Fruit fly (Drosophila melanogaster): ENCODE data around the gene Vps13D.

Gene Vps13D

DNA sequence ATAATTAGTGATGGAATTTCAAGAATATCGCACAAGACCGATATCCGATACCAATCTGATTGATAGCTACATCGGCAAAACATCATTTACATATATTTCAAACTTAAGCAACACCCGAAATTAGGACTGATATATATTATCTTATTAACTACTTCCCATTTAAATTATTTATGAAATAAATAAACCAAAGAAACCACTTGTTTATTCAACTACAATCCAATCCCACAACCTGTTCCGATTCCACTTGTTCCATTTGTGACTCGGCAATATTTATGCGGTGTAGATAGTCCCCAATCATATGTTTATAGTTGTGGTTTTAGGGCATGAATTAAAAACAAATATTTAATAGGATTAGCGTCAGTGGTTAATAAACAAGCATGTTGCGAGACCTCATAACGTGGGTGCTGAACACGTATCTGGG is at the start of gene Vps13D, which contains the start of gene CG10973:
Vps13D (plus strand) TSS at position 281 of the 421 bp plus-strand sequence.
CG10973 (minus strand) TSS at position 6 of the 421 bp plus-strand sequence.
- TF ChIP-seq Mnt (GFP tag; optimal IDR thresholded peaks at IDR 0.05): peak; percentile 58
- peak; percentile 97 for TF ChIP-seq kay (GFP tag; ENCODE audit: borderline replicate concordance)
- TF ChIP-seq cic (GFP tag; optimal IDR thresholded peaks at IDR 0.05): peak; percentile 30
- no peak for TF ChIP-seq ovo (GFP tag; optimal IDR thresholded peaks at IDR 0.05)
- TF ChIP-seq cnc (optimal IDR thresholded peaks at IDR 0.05): peak; percentile 64 to 90
- no peak for TF ChIP-seq CG12768 (GFP tag; optimal IDR thresholded peaks at IDR 0.05)
- peak; percentile 58 for TF ChIP-seq CG11617 (GFP tag; optimal IDR thresholded peaks at IDR 0.05)
- TF ChIP-seq bab1 (GFP tag; optimal IDR thresholded peaks at IDR 0.05): peak; percentile 90
- no peak for TF ChIP-seq CG33017 (tag; optimal IDR thresholded peaks at IDR 0.05)
- peak; percentile 41 for TF ChIP-seq CG1620 (GFP tag; optimal IDR thresholded peaks at IDR 0.05)
- TF ChIP-seq Crg-1 (GFP tag; optimal IDR thresholded peaks at IDR 0.05): peak; percentile 11
- TF ChIP-seq tj (GFP tag; optimal IDR thresholded peaks at IDR 0.05): no peak
- TF ChIP-seq Clk (GFP tag; optimal IDR thresholded peaks at IDR 0.05): peak; percentile 2
- no peak for TF ChIP-seq CG14711 (tag; optimal IDR thresholded peaks at IDR 0.05)

DNA sequence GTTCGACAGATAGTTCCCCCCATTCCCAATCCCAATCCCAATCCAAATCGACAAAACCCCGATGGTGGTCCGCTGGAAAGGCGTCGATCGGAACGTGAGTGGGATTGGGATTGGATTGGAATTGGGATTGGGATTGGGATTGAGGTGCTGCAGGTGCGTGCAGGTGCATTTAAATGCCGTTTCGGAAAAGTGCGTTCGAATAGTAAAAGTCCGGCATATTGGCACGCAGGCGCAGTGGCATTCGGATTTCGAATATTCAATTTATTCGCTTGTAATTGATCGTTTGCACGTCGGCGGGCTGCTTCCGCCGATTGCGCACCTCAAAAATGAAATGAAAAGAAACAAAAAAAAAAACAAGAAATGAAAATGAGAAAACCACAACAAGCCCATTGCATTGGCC is 49.5 kb upstream of the Vps13D start:
- no peak for TF ChIP-seq CG7101 (tag; optimal IDR thresholded peaks at IDR 0.05)
- no peak for TF ChIP-seq CG7045 (GFP tag; optimal IDR thresholded peaks at IDR 0.05)
- TF ChIP-seq cic (GFP tag; optimal IDR thresholded peaks at IDR 0.05): no peak
- no peak for TF ChIP-seq Mnt (GFP tag; optimal IDR thresholded peaks at IDR 0.05)
- no peak for TF ChIP-seq cnc (optimal IDR thresholded peaks at IDR 0.05)
- TF ChIP-seq tj (GFP tag; optimal IDR thresholded peaks at IDR 0.05): no peak
- no peak for TF ChIP-seq CG5204 (GFP tag; optimal IDR thresholded peaks at IDR 0.05)
- TF ChIP-seq toe (GFP tag; optimal IDR thresholded peaks at IDR 0.05): no peak
- no peak for TF ChIP-seq pad (GFP tag; optimal IDR thresholded peaks at IDR 0.05)
- no peak for TF ChIP-seq kay (GFP tag; ENCODE audit: borderline replicate concordance)
- no peak for TF ChIP-seq Hr96 (GFP tag; optimal IDR thresholded peaks at IDR 0.05)

DNA sequence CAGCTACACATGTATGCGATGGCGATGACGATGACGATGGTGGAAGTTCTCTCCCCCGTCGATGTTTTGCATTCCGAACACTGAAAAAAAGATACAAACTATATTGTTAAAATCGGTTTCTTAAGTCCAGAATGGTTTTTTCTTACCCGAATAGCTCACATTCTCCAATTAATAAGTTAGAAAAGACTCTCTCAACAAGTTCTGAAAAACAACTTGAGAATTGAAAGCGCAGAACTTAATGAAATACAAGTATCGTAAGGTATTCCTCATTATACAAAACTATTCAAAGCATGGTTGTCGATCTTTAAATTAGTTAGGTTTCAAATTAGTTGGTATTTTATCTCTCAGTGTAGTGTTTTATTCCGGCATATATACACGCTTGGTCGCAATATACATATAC is 48.4 kb upstream of the Vps13D start:
- TF ChIP-seq Hr96 (GFP tag; optimal IDR thresholded peaks at IDR 0.05) (no peak), CG12768 (GFP tag; optimal IDR thresholded peaks at IDR 0.05) (no peak), CG1620 (GFP tag; optimal IDR thresholded peaks at IDR 0.05) (no peak), CG5204 (GFP tag; optimal IDR thresholded peaks at IDR 0.05) (no peak), Crg-1 (GFP tag; optimal IDR thresholded peaks at IDR 0.05) (no peak), bab1 (GFP tag; optimal IDR thresholded peaks at IDR 0.05) (no peak), CG7045 (GFP tag; optimal IDR thresholded peaks at IDR 0.05) (no peak), cic (GFP tag; optimal IDR thresholded peaks at IDR 0.05) (no peak), toe (GFP tag; optimal IDR thresholded peaks at IDR 0.05) (no peak), CG11617 (GFP tag; optimal IDR thresholded peaks at IDR 0.05) (no peak), Mnt (GFP tag; optimal IDR thresholded peaks at IDR 0.05) (no peak), Clk (GFP tag; optimal IDR thresholded peaks at IDR 0.05) (no peak), CG7101 (tag; optimal IDR thresholded peaks at IDR 0.05) (no peak), kay (GFP tag; ENCODE audit: borderline replicate concordance) (no peak)

DNA sequence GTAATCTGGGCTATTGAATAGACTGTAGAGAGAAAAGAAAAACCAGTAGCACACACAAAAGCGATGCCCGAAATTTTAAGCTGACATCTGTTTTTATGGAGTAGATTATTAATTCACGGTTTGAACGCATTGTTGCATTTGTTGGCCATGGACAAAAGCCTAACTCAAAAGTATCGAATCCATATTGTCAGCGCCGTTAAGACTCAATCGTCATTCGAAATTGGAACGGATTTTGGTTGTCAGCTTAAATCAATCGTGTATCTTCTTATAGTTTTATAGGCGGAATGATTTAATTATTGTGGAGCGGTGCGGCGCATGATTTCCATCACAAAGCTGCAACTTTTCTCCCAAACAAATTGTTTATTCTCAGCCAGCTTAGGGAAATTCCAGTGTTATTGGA is 43.4 kb upstream of the Vps13D start:
- no peak for TF ChIP-seq CG7101 (tag; optimal IDR thresholded peaks at IDR 0.05)

DNA sequence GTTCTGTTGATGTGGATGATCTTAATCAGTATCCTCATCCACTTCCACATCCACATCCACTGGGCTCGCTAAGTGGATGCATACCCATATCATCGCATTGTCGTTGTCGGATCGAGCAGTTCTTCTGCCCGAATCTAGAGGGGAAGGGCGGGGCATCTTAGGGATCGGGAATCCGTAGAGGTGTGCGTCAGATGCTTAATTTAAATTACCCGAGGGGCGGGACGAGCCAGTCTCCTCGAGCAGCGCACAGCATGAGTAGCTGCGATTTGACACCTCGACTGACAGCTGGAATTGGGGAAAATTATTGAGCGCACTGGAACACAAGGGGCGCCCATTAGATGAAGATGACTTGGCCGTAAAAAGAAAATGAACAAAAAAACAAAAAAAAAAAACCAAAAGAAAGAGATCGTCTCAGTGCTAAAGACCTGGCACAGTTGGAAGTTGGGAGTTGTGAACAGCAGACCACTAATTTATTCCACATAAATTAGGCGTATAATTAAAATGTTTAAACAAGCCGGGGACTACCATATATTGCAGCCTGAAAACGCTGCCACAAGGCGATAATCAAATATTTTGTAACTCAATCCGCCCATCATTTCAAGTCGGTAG is 40.2 kb upstream of the Vps13D start:
- no peak for TF ChIP-seq Crg-1 (GFP tag; optimal IDR thresholded peaks at IDR 0.05)
- no peak for TF ChIP-seq Hr96 (GFP tag; optimal IDR thresholded peaks at IDR 0.05)
- TF ChIP-seq CG33017 (tag; optimal IDR thresholded peaks at IDR 0.05): no peak
- TF ChIP-seq CG7045 (GFP tag; optimal IDR thresholded peaks at IDR 0.05): no peak
- no peak for TF ChIP-seq ovo (GFP tag; optimal IDR thresholded peaks at IDR 0.05)
- TF ChIP-seq cnc (optimal IDR thresholded peaks at IDR 0.05): no peak
- no peak for TF ChIP-seq Mnt (GFP tag; optimal IDR thresholded peaks at IDR 0.05)
- no peak for TF ChIP-seq bab1 (GFP tag; optimal IDR thresholded peaks at IDR 0.05)
- no peak for TF ChIP-seq Clk (GFP tag; optimal IDR thresholded peaks at IDR 0.05)
- no peak for TF ChIP-seq CG7101 (tag; optimal IDR thresholded peaks at IDR 0.05)
- TF ChIP-seq toe (GFP tag; optimal IDR thresholded peaks at IDR 0.05): no peak
- TF ChIP-seq cic (GFP tag; optimal IDR thresholded peaks at IDR 0.05): no peak

DNA sequence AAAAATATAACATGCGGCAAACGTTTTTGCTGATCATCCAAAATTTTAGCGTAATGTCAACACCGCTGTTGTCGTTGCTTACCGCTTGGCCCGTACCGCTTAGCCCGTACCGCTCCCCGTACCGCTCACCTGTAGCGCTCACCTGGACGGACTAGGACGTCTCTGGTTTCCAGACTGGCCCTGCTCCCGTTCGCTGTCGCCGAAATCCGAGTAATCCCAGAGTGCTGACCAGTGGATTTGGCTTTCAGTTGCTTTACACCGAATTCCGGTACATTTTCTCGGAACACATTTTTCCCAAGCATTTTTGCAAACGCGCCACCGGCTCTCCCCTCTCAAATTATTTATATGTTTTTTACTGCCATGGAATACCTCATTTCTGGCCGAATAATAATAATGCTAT is 38.2 kb upstream of the Vps13D start:
- TF ChIP-seq ovo (GFP tag; optimal IDR thresholded peaks at IDR 0.05): no peak
- TF ChIP-seq tj (GFP tag; optimal IDR thresholded peaks at IDR 0.05): peak; percentile 97
- TF ChIP-seq CG14711 (tag; optimal IDR thresholded peaks at IDR 0.05): no peak
- no peak for TF ChIP-seq Mnt (GFP tag; optimal IDR thresholded peaks at IDR 0.05)

DNA sequence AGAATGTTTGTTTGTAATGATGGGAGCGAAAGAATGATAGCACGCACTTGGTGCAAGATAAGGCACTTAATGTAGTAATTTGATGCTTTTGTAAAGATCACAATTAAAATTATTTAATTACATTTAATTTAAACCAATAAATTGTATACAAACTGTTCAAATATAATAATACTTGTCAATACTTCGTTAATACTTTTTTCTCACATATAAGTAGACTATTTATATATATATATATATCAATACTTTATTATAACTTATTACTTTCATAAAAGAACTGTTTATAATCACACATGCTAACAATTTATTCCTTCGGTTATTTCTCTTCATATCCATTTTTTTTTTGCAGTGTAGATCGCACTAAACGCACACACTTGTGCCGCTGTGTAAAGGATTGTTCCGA is 37.2 kb upstream of the Vps13D start:
- TF ChIP-seq kay (GFP tag; ENCODE audit: borderline replicate concordance) (no peak), cic (GFP tag; optimal IDR thresholded peaks at IDR 0.05) (no peak), CG7045 (GFP tag; optimal IDR thresholded peaks at IDR 0.05) (no peak), CG14711 (tag; optimal IDR thresholded peaks at IDR 0.05) (no peak), Hr96 (GFP tag; optimal IDR thresholded peaks at IDR 0.05) (no peak), Mnt (GFP tag; optimal IDR thresholded peaks at IDR 0.05) (no peak), CG12768 (GFP tag; optimal IDR thresholded peaks at IDR 0.05) (no peak), CG11617 (GFP tag; optimal IDR thresholded peaks at IDR 0.05) (no peak), Clk (GFP tag; optimal IDR thresholded peaks at IDR 0.05) (no peak), CG7101 (tag; optimal IDR thresholded peaks at IDR 0.05) (no peak), toe (GFP tag; optimal IDR thresholded peaks at IDR 0.05) (no peak), bab1 (GFP tag; optimal IDR thresholded peaks at IDR 0.05) (no peak), pad (GFP tag; optimal IDR thresholded peaks at IDR 0.05) (no peak), cnc (optimal IDR thresholded peaks at IDR 0.05) (no peak), Crg-1 (GFP tag; optimal IDR thresholded peaks at IDR 0.05) (no peak), CG33017 (tag; optimal IDR thresholded peaks at IDR 0.05) (no peak), CG5204 (GFP tag; optimal IDR thresholded peaks at IDR 0.05) (no peak)

All from whole organism, adult.